Fruit fly (Drosophila melanogaster): ENCODE results near the gene RpL22.

The RpL22 gene

DNA sequence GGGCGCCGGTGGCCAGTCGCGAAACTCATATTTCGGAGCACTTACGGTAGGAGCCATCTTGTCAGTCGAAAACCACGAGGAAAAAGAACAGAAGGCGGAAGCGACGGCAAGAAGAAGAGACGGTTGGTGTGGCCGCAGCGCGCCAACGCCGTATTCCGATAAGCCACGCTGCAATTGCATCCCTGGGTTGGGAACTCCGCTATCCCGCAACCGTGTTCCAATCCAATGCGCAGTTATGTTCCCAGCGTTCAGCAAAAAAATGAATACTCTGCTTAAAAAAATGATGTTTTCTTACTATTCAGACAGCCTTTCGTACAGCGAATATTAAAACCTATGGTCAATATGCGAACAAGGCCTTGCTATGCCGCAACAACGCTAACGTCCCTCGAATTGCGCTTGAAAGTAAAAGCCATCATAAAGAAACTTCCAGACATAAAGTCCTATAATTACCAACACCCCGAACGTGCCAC, at the start of gene RpL22 (continued):
- TF ChIP-seq Hr51 (GFP tag; optimal IDR thresholded peaks at IDR 0.05) (peak; percentile 61 to 89), E2f1 (GFP tag; IDR thresholded peaks at IDR 0.05) (peak; percentile 76), CG8924 (tag; optimal IDR thresholded peaks at IDR 0.05) (peak; percentile 79), Ada2b (GFP tag; IDR thresholded peaks at IDR 0.05) (peak; percentile 58; the same call in 1 of the 2 replicates), CG31441 (GFP tag; IDR thresholded peaks at IDR 0.05) (peak; percentile 80), Antp (GFP tag; optimal IDR thresholded peaks at IDR 0.05) (peak; percentile 75), CG3838 (GFP tag; optimal IDR thresholded peaks at IDR 0.05) (peak; percentile 42), CG9876 (GFP tag; optimal IDR thresholded peaks at IDR 0.05) (peak; percentile 95), CG17361 (GFP tag; IDR thresholded peaks at IDR 0.05) (peak; percentile 67), nerfin-1 (tag; optimal IDR thresholded peaks at IDR 0.05) (peak; percentile 66), CG42726 (GFP tag; IDR thresholded peaks at IDR 0.05; ENCODE audit: partially characterized antibody) (no peak), CG11695 (GFP tag; IDR thresholded peaks at IDR 0.05) (peak; percentile 68), kay (GFP tag; optimal IDR thresholded peaks at IDR 0.05) (peak; percentile 64), Awh (GFP tag; IDR thresholded peaks at IDR 0.05) (peak; percentile 79), usp (GFP tag; optimal IDR thresholded peaks at IDR 0.05) (no peak), so (GFP tag; IDR thresholded peaks at IDR 0.05) (peak; percentile 81), tll (GFP tag; optimal IDR thresholded peaks at IDR 0.05) (peak in 1 of 2 experiments; percentile 3), otp (GFP tag; IDR thresholded peaks at IDR 0.05) (peak; percentile 90), Mrtf (GFP tag; IDR thresholded peaks at IDR 0.05) (peak; percentile 60; the same call in 2 of the 3 replicates), CHES-1-like (GFP tag; optimal IDR thresholded peaks at IDR 0.05) (peak; percentile 92), Fer2 (tag; optimal IDR thresholded peaks at IDR 0.05) (peak; percentile 60), CG16779 (GFP tag; IDR thresholded peaks at IDR 0.05) (peak; percentile 70), Xrp1 (GFP tag; IDR thresholded peaks at IDR 0.05) (peak; percentile 61), sqz (GFP tag; optimal IDR thresholded peaks at IDR 0.05) (peak; percentile 93), Deaf1 (tag; optimal IDR thresholded peaks at IDR 0.05) (peak; percentile 54), TFAM (GFP tag; optimal IDR thresholded peaks at IDR 0.05) (peak; percentile 81), CG34422 (GFP tag; IDR thresholded peaks at IDR 0.05) (peak; percentile 83), ttk (GFP tag; IDR thresholded peaks at IDR 0.05) (peak; percentile 63; the same call in 1 of the 2 replicates), CG2120 (GFP tag; optimal IDR thresholded peaks at IDR 0.05) (peak; percentile 74), CG12769 (tag; optimal IDR thresholded peaks at IDR 0.05) (peak; percentile 91), en (GFP tag; optimal IDR thresholded peaks at IDR 0.05) (peak; percentile 84), ERR (GFP tag; optimal IDR thresholded peaks at IDR 0.05) (peak; percentile 74), Meics (GFP tag; optimal IDR thresholded peaks at IDR 0.05) (peak; percentile 94), D (optimal IDR thresholded peaks at IDR 0.05) (no peak), D (GFP tag; optimal IDR thresholded peaks at IDR 0.05) (peak; percentile 83)

DNA sequence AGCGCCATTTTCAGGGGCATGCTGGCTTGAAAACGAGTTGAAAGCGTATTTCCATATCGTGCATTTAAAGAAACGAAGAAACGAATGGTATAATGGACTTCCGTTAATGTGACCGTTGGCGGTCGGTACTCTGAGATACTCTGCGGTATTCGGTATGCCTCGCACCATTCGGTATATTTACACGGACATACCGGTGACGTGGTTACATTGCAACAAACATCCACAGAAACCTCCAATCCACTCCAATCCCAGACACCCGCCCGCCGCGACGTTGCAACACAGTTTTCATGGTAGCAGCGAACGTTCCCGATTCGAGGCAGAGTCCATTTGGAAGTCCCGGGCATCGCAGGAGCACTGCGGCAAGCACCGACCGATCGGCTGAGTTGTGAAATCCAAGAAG, 41.0 kb upstream of the RpL22 start, which contains the start of gene Sec22:
Gene Sec22 (plus strand): TSS at position 170 of the 400 bp plus-strand sequence.
- TF ChIP-seq Dll (GFP tag; IDR thresholded peaks at IDR 0.05; ENCODE audit: partially characterized antibody), result 0 out of 4 replicates have a peak, but pooled peaks have one; percentile 30
- TF ChIP-seq CG8290 (GFP tag; optimal IDR thresholded peaks at IDR 0.05), result no peak
- peak in 1 of 2 experiments; percentile 46 for TF ChIP-seq CG8290 (tag; optimal IDR thresholded peaks at IDR 0.05)
- peak; percentile 57 for TF ChIP-seq stwl (tag; optimal IDR thresholded peaks at IDR 0.05)
- no peak for TF ChIP-seq CG15479 (GFP tag; optimal IDR thresholded peaks at IDR 0.05)
- TF ChIP-seq repo (GFP tag; optimal IDR thresholded peaks at IDR 0.05), result no peak
- TF ChIP-seq CG4617 (GFP tag; optimal IDR thresholded peaks at IDR 0.05; ENCODE audit: borderline replicate concordance), result peak; percentile 51
- TF ChIP-seq unpg (GFP tag; optimal IDR thresholded peaks at IDR 0.05), result peak; percentile 15
- peak; percentile 9 for TF ChIP-seq trem (tag; optimal IDR thresholded peaks at IDR 0.05)
- TF ChIP-seq MBD-R2 (GFP tag; IDR thresholded peaks at IDR 0.05), result peak; percentile 77
- peak; percentile 46 for TF ChIP-seq CG12659 (GFP tag; optimal IDR thresholded peaks at IDR 0.05)
- peak; percentile 27 for TF ChIP-seq CG10267 (tag; optimal IDR thresholded peaks at IDR 0.05)
- TF ChIP-seq Dref (GFP tag; IDR thresholded peaks at IDR 0.05), result peak; percentile 29
- TF ChIP-seq Rfx (GFP tag; IDR thresholded peaks at IDR 0.05), result 0 out of 2 replicates have a peak, but pooled peaks have one; percentile 8
- TF ChIP-seq Ets65A (GFP tag), result peak; percentile 74
- peak; percentile 31 for TF ChIP-seq BEAF-32 (GFP tag; optimal IDR thresholded peaks at IDR 0.05)
- TF ChIP-seq wek (GFP tag; optimal IDR thresholded peaks at IDR 0.05), result peak; percentile 8
- peak; percentile 27 for TF ChIP-seq HmgZ (tag; optimal IDR thresholded peaks at IDR 0.05)
